Worm (Caenorhabditis elegans): ENCODE data around the gene C14E2.5.

The C14E2.5 gene

ce11 chrX:1845493-1845892 is 20.4 kb upstream of the C14E2.5 start, which contains the start of gene T26C11.4:
TSS of gene T26C11.4 (minus strand) at chrX:1845546.
- TF ChIP-seq attf-3 (GFP tag; conservative IDR thresholded peaks at IDR 0.05), result no peak
- TF ChIP-seq chd-7 (tag; optimal IDR thresholded peaks at IDR 0.05), result no peak
- peak in 1 of 3 experiments; percentile 1 for TF ChIP-seq lin-35 (GFP tag; optimal IDR thresholded peaks at IDR 0.05)
- no peak for TF ChIP-seq ztf-26 (tag; optimal IDR thresholded peaks at IDR 0.05)
- TF ChIP-seq mel-28 (tag; optimal IDR thresholded peaks at IDR 0.05; ENCODE audit: borderline replicate concordance), result no peak
- TF ChIP-seq ccch-3 (GFP tag; optimal IDR thresholded peaks at IDR 0.05), result no peak
- peak; percentile 58; the same call in 1 of the 2 replicates for TF ChIP-seq hmg-1.2 (GFP tag; IDR thresholded peaks at IDR 0.05)
- no peak for TF ChIP-seq nhr-80 (tag; optimal IDR thresholded peaks at IDR 0.05)
- TF ChIP-seq Y95B8A.8 (GFP tag; IDR thresholded peaks at IDR 0.05), result no peak
- no peak for TF ChIP-seq C17E4.6 (GFP tag; IDR thresholded peaks at IDR 0.05)

ce11 chrX:1837703-1838102 is 12.6 kb upstream of the C14E2.5 start:
- peak; percentile 37 to 53 for TF ChIP-seq let-607 (tag; optimal IDR thresholded peaks at IDR 0.05)
- TF ChIP-seq ets-4 (GFP tag; optimal IDR thresholded peaks at IDR 0.05), result peak; percentile 37
- TF ChIP-seq lsy-27 (tag; optimal IDR thresholded peaks at IDR 0.05; ENCODE audit: borderline replicate concordance, insufficient read depth), result no peak
- no peak for TF ChIP-seq hlh-12 (tag; optimal IDR thresholded peaks at IDR 0.05)
- peak; percentile 64; the same call in 1 of the 2 replicates for TF ChIP-seq pbrm-1 (GFP tag; IDR thresholded peaks at IDR 0.05)
- TF ChIP-seq cebp-1 (GFP tag; IDR thresholded peaks at IDR 0.05), result no peak
- TF ChIP-seq cebp-1 (tag; optimal IDR thresholded peaks at IDR 0.05), result no peak
- no peak for TF ChIP-seq pha-4 (tag; optimal IDR thresholded peaks at IDR 0.05)
- TF ChIP-seq tlf-1 (GFP tag; optimal IDR thresholded peaks at IDR 0.05), result peak; percentile 31
- TF ChIP-seq sptf-2 (GFP tag; optimal IDR thresholded peaks at IDR 0.05), result peak; percentile 63
- peak; percentile 2 for TF ChIP-seq F57A8.1 (GFP tag; optimal IDR thresholded peaks at IDR 0.05)
- TF ChIP-seq ztf-6 (GFP tag; IDR thresholded peaks at IDR 0.05), result no peak
- TF ChIP-seq rpc-1 (optimal IDR thresholded peaks at IDR 0.05), result peak; percentile 91
- peak; percentile 98 for TF ChIP-seq rpc-1 (tag; optimal IDR thresholded peaks at IDR 0.05)
- TF ChIP-seq Y53F4B.3 (GFP tag; IDR thresholded peaks at IDR 0.05), result no peak
- TF ChIP-seq F52B5.7 (tag; optimal IDR thresholded peaks at IDR 0.05), result peak; percentile 71
- TF ChIP-seq T26A5.8 (tag; optimal IDR thresholded peaks at IDR 0.05), result no peak
- no peak for TF ChIP-seq nfya-1 (tag; optimal IDR thresholded peaks at IDR 0.05; ENCODE audit: borderline replicate concordance, insufficient read depth)
- peak; percentile 68 for TF ChIP-seq ceh-79 (tag; optimal IDR thresholded peaks at IDR 0.05)
- peak; percentile 50 for TF ChIP-seq ceh-27 (GFP tag; optimal IDR thresholded peaks at IDR 0.05)
- no peak for TF ChIP-seq F33H1.4 (GFP tag; IDR thresholded peaks at IDR 0.05)
- no peak for TF ChIP-seq mel-28 (tag; optimal IDR thresholded peaks at IDR 0.05; ENCODE audit: borderline replicate concordance)
- TF ChIP-seq Y79H2A.3 (GFP tag; conservative IDR thresholded peaks at IDR 0.05), result no peak
- TF ChIP-seq madf-10 (tag; optimal IDR thresholded peaks at IDR 0.05), result peak; percentile 69
- TF ChIP-seq ceh-58 (GFP tag; IDR thresholded peaks at IDR 0.05), result no peak
- peak; percentile 62 for TF ChIP-seq snpc-1.1 (tag; optimal IDR thresholded peaks at IDR 0.05; ENCODE audit: insufficient read depth)
- TF ChIP-seq madf-6 (GFP tag; IDR thresholded peaks at IDR 0.05), result peak; percentile 46; the same call in 1 of the 2 replicates
- peak; percentile 28; the same call in 1 of the 2 replicates for TF ChIP-seq Y53G8AR.9 (GFP tag; conservative IDR thresholded peaks at IDR 0.05)
- TF ChIP-seq him-1 (tag; optimal IDR thresholded peaks at IDR 0.05), result peak; percentile 93
- peak; percentile 24 for TF ChIP-seq fkh-3 (tag; optimal IDR thresholded peaks at IDR 0.05)
- TF ChIP-seq nhr-90 (tag; optimal IDR thresholded peaks at IDR 0.05), result peak; percentile 88
- no peak for TF ChIP-seq bed-1 (GFP tag; IDR thresholded peaks at IDR 0.05)
- no peak for TF ChIP-seq ccch-3 (GFP tag; optimal IDR thresholded peaks at IDR 0.05)
- TF ChIP-seq rcor-1 (GFP tag; IDR thresholded peaks at IDR 0.05), result peak; percentile 64
- peak; percentile 55 for TF ChIP-seq atf-7 (tag; optimal IDR thresholded peaks at IDR 0.05)
- TF ChIP-seq nfya-2 (GFP tag; IDR thresholded peaks at IDR 0.05), result no peak
- peak; percentile 60; the same call in 1 of the 2 replicates for TF ChIP-seq Y95B8A.8 (GFP tag; IDR thresholded peaks at IDR 0.05)
- no peak for TF ChIP-seq efl-1 (GFP tag; optimal IDR thresholded peaks at IDR 0.05)
- TF ChIP-seq hmg-20 (GFP tag; IDR thresholded peaks at IDR 0.05), result 0 out of 2 replicates have a peak, but pooled peaks have one; percentile 14
- 0 out of 2 replicates have a peak, but pooled peaks have one; percentile 23 for TF ChIP-seq cebp-2 (GFP tag; IDR thresholded peaks at IDR 0.05)
- TF ChIP-seq nhr-80 (tag; optimal IDR thresholded peaks at IDR 0.05), result peak; percentile 2

Data from whole organism, young adult.